Worm (Caenorhabditis elegans) whole organism, L3 larva: ENCODE data around the gene ztf-14.
A peak's percentile ranks its signal among the peaks of the same experiment; 100 is the strongest.

Experiments
- R02D3.7 ChIP-seq: fragments of 150-350 bp; optimal IDR thresholded peaks from 2 replicates; lab custom pipeline; 2014; ENCODE audit warnings: missing biosample characterization, missing genetic modification characterization
- aly-2 ChIP-seq: fragments of 150-350 bp; optimal IDR thresholded peaks from 2 replicates; lab custom pipeline; 2014; ENCODE audit warnings: missing biosample characterization, missing genetic modification characterization
- ama-1 ChIP-seq: fragments of 150-350 bp; optimal IDR thresholded peaks from 2 replicates; lab custom pipeline; 2018
- ceh-16 ChIP-seq: sonication (generic microtip); optimal IDR thresholded peaks from 2 replicates; lab custom pipeline; 2017; ENCODE audit warnings: missing biosample characterization, missing genetic modification characterization
- ceh-28 ChIP-seq: fragments of 150-350 bp; optimal IDR thresholded peaks from 2 replicates; lab custom pipeline; 2014; ENCODE audit warnings: missing biosample characterization, missing genetic modification reagents, missing genetic modification characterization
- ceh-82 ChIP-seq: fragments of 150-350 bp; optimal IDR thresholded peaks from 2 replicates; lab custom pipeline; 2014; ENCODE audit warnings: missing biosample characterization, missing genetic modification characterization
- ceh-9 ChIP-seq: sonication (generic microtip); optimal IDR thresholded peaks from 2 replicates; lab custom pipeline; 2018; ENCODE audit warnings: missing biosample characterization, missing genetic modification characterization
- daf-12 ChIP-seq: fragments of 150-350 bp; optimal IDR thresholded peaks from 2 replicates; lab custom pipeline; 2014; ENCODE audit warnings: missing biosample characterization, missing genetic modification reagents, missing genetic modification characterization
- egl-27 ChIP-seq: sonication (generic microtip); optimal IDR thresholded peaks from 4 replicates; lab custom pipeline; 2017; ENCODE audit warnings: missing biosample characterization, missing genetic modification reagents, missing genetic modification characterization
- egl-5 ChIP-seq: fragments of 150-350 bp; optimal IDR thresholded peaks from 2 replicates; lab custom pipeline; 2017; ENCODE audit warnings: missing biosample characterization, missing genetic modification reagents, missing genetic modification characterization, inconsistent platforms
- elt-1 ChIP-seq: fragments of 150-350 bp; optimal IDR thresholded peaks from 2 replicates; lab custom pipeline; 2014; ENCODE audit warnings: missing biosample characterization, missing genetic modification characterization
- elt-2 ChIP-seq: sonication (generic microtip); optimal IDR thresholded peaks from 2 replicates; lab custom pipeline; 2016; ENCODE audit warnings: missing genetic modification reagents, mild to moderate bottlenecking, missing genetic modification characterization, missing compliant biosample characterization
- elt-3 ChIP-seq, 3 experiments: fragments of 150-350 bp in 1 of 3; sonication (generic microtip) in 2 of 3; optimal IDR thresholded peaks; 2 replicates in 2 of 3; 4 replicates in 1 of 3; lab custom pipeline; 2014 to 2017; ENCODE audit warnings: missing biosample characterization in 3 of 3, missing genetic modification characterization in 3 of 3
- eor-1 ChIP-seq, 2 experiments: fragments of 150-350 bp; optimal IDR thresholded peaks; 2 replicates each; lab custom pipeline; 2014 to 2018; ENCODE audit warnings: missing biosample characterization in 2 of 2, missing genetic modification characterization in 2 of 2
- fkh-10 ChIP-seq: sonication (generic microtip); optimal IDR thresholded peaks from 2 replicates; lab custom pipeline; 2017; ENCODE audit warnings: missing biosample characterization, missing genetic modification reagents, missing genetic modification characterization
- fkh-2 ChIP-seq: fragments of 150-350 bp; optimal IDR thresholded peaks from 2 replicates; lab custom pipeline; 2014; ENCODE audit warnings: missing biosample characterization, missing genetic modification reagents, missing genetic modification characterization
- fos-1 ChIP-seq: fragments of 150-350 bp; optimal IDR thresholded peaks from 2 replicates; lab custom pipeline; 2014; ENCODE audit warnings: missing biosample characterization, missing genetic modification characterization
- hmg-11 ChIP-seq: sonication (generic microtip); optimal IDR thresholded peaks from 2 replicates; lab custom pipeline; 2016; ENCODE audit warnings: missing genetic modification characterization, missing compliant biosample characterization
- jun-1 ChIP-seq: fragments of 150-350 bp; optimal IDR thresholded peaks from 2 replicates; lab custom pipeline; 2014; ENCODE audit warnings: missing biosample characterization, missing genetic modification reagents, missing genetic modification characterization
- lin-15B ChIP-seq: fragments of 150-350 bp; optimal IDR thresholded peaks from 2 replicates; lab custom pipeline; 2014; ENCODE audit warnings: missing biosample characterization, missing genetic modification characterization
- lin-39 ChIP-seq: fragments of 150-350 bp; optimal IDR thresholded peaks from 2 replicates; lab custom pipeline; 2018; ENCODE audit warnings: missing biosample characterization, missing genetic modification reagents, missing genetic modification characterization
- lsy-12 ChIP-seq: sonication (generic microtip); optimal IDR thresholded peaks from 2 replicates; lab custom pipeline; 2016; ENCODE audit warnings: mild to moderate bottlenecking, missing genetic modification characterization, missing compliant biosample characterization
- mdl-1 ChIP-seq: fragments of 150-350 bp; optimal IDR thresholded peaks from 2 replicates; lab custom pipeline; 2014; ENCODE audit warnings: missing biosample characterization, missing genetic modification characterization
- mml-1 ChIP-seq: fragments of 150-350 bp; sonication (generic microtip); optimal IDR thresholded peaks from 3 replicates; lab custom pipeline; 2014; ENCODE audit warnings: missing biosample characterization, missing genetic modification characterization
- nfya-1 ChIP-seq: sonication (generic microtip); optimal IDR thresholded peaks from 2 replicates; lab custom pipeline; 2017; ENCODE audit warnings: missing genetic modification characterization, mild to moderate bottlenecking, missing compliant biosample characterization, antibody characterized with exemption, moderate library complexity; ENCODE audit not compliant: insufficient read depth
- nhr-11 ChIP-seq: fragments of 150-350 bp; optimal IDR thresholded peaks from 2 replicates; lab custom pipeline; 2014; ENCODE audit warnings: missing biosample characterization, missing genetic modification characterization
- nhr-12 ChIP-seq: fragments of 150-350 bp; optimal IDR thresholded peaks from 2 replicates; lab custom pipeline; 2014; ENCODE audit warnings: missing biosample characterization, missing genetic modification characterization
- nhr-23 ChIP-seq: fragments of 150-350 bp; optimal IDR thresholded peaks from 2 replicates; lab custom pipeline; 2014; ENCODE audit warnings: missing biosample characterization, missing genetic modification reagents, missing genetic modification characterization
- nhr-237 ChIP-seq: fragments of 150-350 bp; optimal IDR thresholded peaks from 2 replicates; lab custom pipeline; 2014; ENCODE audit warnings: missing biosample characterization, missing genetic modification characterization
- nhr-25 ChIP-seq: sonication (generic microtip); optimal IDR thresholded peaks from 2 replicates; lab custom pipeline; 2017; ENCODE audit warnings: missing biosample characterization, missing genetic modification characterization
- nhr-28 ChIP-seq: fragments of 150-350 bp; optimal IDR thresholded peaks from 2 replicates; lab custom pipeline; 2014; ENCODE audit warnings: missing biosample characterization, missing genetic modification characterization
- nhr-43 ChIP-seq: sonication (generic microtip); optimal IDR thresholded peaks from 2 replicates; lab custom pipeline; 2016; ENCODE audit warnings: mild to moderate bottlenecking, missing genetic modification characterization, missing compliant biosample characterization; ENCODE audit not compliant: poor library complexity, severe bottlenecking
- nhr-67 ChIP-seq: fragments of 150-350 bp; optimal IDR thresholded peaks from 2 replicates; lab custom pipeline; 2014; ENCODE audit warnings: missing biosample characterization, missing genetic modification characterization
- nhr-76 ChIP-seq: fragments of 150-350 bp; sonication (generic microtip); optimal IDR thresholded peaks from 5 replicates; lab custom pipeline; 2014; ENCODE audit warnings: missing biosample characterization, missing genetic modification characterization
- nhr-77 ChIP-seq: fragments of 150-350 bp; optimal IDR thresholded peaks from 2 replicates; lab custom pipeline; 2014; ENCODE audit warnings: missing biosample characterization, missing genetic modification characterization
- pha-4 ChIP-seq: fragments of 150-350 bp; optimal IDR thresholded peaks from 2 replicates; lab custom pipeline; 2014; ENCODE audit warnings: missing biosample characterization, missing genetic modification reagents, missing genetic modification characterization
- pqm-1 ChIP-seq: fragments of 150-350 bp; optimal IDR thresholded peaks from 2 replicates; lab custom pipeline; 2017; ENCODE audit warnings: missing biosample characterization, missing genetic modification characterization, inconsistent platforms
- sea-2 ChIP-seq: fragments of 150-350 bp; sonication (generic microtip); optimal IDR thresholded peaks from 4 replicates; lab custom pipeline; 2014; ENCODE audit warnings: missing biosample characterization, missing genetic modification reagents, missing genetic modification characterization
- skn-1 ChIP-seq: fragments of 150-350 bp; optimal IDR thresholded peaks from 2 replicates; lab custom pipeline; 2014; ENCODE audit warnings: missing biosample characterization, missing genetic modification characterization
- snpc-4 ChIP-seq: fragments of 150-350 bp; optimal IDR thresholded peaks from 2 replicates; lab custom pipeline; 2014; ENCODE audit warnings: missing biosample characterization, missing genetic modification characterization
- tbx-2 ChIP-seq: sonication (generic microtip); optimal IDR thresholded peaks from 2 replicates; lab custom pipeline; 2016; ENCODE audit warnings: mild to moderate bottlenecking, missing genetic modification characterization, missing compliant biosample characterization
- unc-39 ChIP-seq: sonication (generic microtip); optimal IDR thresholded peaks from 4 replicates; lab custom pipeline; 2017; ENCODE audit warnings: missing biosample characterization, missing genetic modification characterization
- unc-62 ChIP-seq: fragments of 150-350 bp; sonication (generic microtip); optimal IDR thresholded peaks from 4 replicates; lab custom pipeline; 2014; ENCODE audit warnings: missing biosample characterization, missing genetic modification reagents, missing genetic modification characterization
- zag-1 ChIP-seq: fragments of 150-350 bp; optimal IDR thresholded peaks from 2 replicates; lab custom pipeline; 2014; ENCODE audit warnings: missing biosample characterization, missing genetic modification characterization
- ztf-11 ChIP-seq: fragments of 150-350 bp; optimal IDR thresholded peaks from 2 replicates; lab custom pipeline; 2014; ENCODE audit warnings: missing biosample characterization, missing genetic modification characterization
- ztf-4 ChIP-seq: fragments of 150-350 bp; optimal IDR thresholded peaks from 2 replicates; lab custom pipeline; 2014; ENCODE audit warnings: missing biosample characterization, missing genetic modification characterization

Gene ztf-14

ce11 chrX:14470687-14471086 is 25.2 kb upstream of the ztf-14 start, which contains the start of gene M163.10:
TSS of gene M163.10 (plus strand) at chrX:14470987.
- TF ChIP-seq zag-1 (tag; lab: Kevin White, UChicago) (no peak), pqm-1 (tag; lab: Kevin White, UChicago) (no peak), fkh-10 (GFP tag; lab: Kevin White, UChicago) (no peak), elt-3 (tag; optimal IDR thresholded peaks at IDR 0.05; lab: Kevin White, UChicago) (no peak)
- TF ChIP-seq, all 47 proteins: peak for 0

- TF ChIP-seq elt-3 (tag; optimal IDR thresholded peaks at IDR 0.05; lab: Kevin White, UChicago), result no peak
- no peak for TF ChIP-seq nhr-237
- no peak for TF ChIP-seq hmg-11 (tag; lab: Kevin White, UChicago)
- no peak for TF ChIP-seq pha-4
- no peak for TF ChIP-seq skn-1 (tag; lab: Kevin White, UChicago)
- TF ChIP-seq daf-12, result no peak
- no peak for TF ChIP-seq eor-1 (tag; optimal IDR thresholded peaks at IDR 0.05; lab: Kevin White, UChicago)
- TF ChIP-seq lin-39 (tag; lab: Kevin White, UChicago), result no peak
- no peak for TF ChIP-seq nhr-11
- no peak for TF ChIP-seq lsy-12 (tag; lab: Kevin White, UChicago)
- TF ChIP-seq fkh-2, result no peak
- TF ChIP-seq nhr-67 (tag; lab: Kevin White, UChicago), result no peak
- no peak for TF ChIP-seq lin-15B (tag; lab: Kevin White, UChicago)
- no peak for TF ChIP-seq zag-1 (tag; lab: Kevin White, UChicago)
- no peak for TF ChIP-seq nhr-77 (tag; lab: Kevin White, UChicago)
- no peak for TF ChIP-seq elt-2 (tag; lab: Kevin White, UChicago)
- TF ChIP-seq mml-1, result no peak
- TF ChIP-seq aly-2, result no peak
Measured at ce11 chrX:14473740-14474139, 22.1 kb upstream of the ztf-14 start, which contains the start of gene M163.5. TSS of gene M163.5 (plus strand) at chrX:14474040.

ce11 chrX:14476625-14477257 is 19.1 kb upstream of the ztf-14 start:
- TF ChIP-seq ceh-28 (tag; lab: Kevin White, UChicago), result peak; percentile 0
- no peak for TF ChIP-seq lin-15B (tag; lab: Kevin White, UChicago)
- no peak for TF ChIP-seq fos-1
- TF ChIP-seq fkh-10 (GFP tag; lab: Kevin White, UChicago), result no peak
- no peak for TF ChIP-seq unc-62 (GFP tag; lab: Kevin White, UChicago)
- TF ChIP-seq lsy-12 (tag; lab: Kevin White, UChicago), result peak; percentile 14
- peak; percentile 38 for TF ChIP-seq elt-2 (tag; lab: Kevin White, UChicago)
- no peak for TF ChIP-seq egl-5
- TF ChIP-seq tbx-2 (tag; lab: Kevin White, UChicago), result peak; percentile 68
- TF ChIP-seq ceh-9 (tag; lab: Kevin White, UChicago), result no peak
- no peak for TF ChIP-seq daf-12
- TF ChIP-seq fkh-2, result no peak
- TF ChIP-seq mdl-1 (tag; lab: Kevin White, UChicago), result no peak
- no peak for TF ChIP-seq nhr-67 (tag; lab: Kevin White, UChicago)
- no peak for TF ChIP-seq nhr-76
- no peak for TF ChIP-seq ztf-4 (tag; lab: Kevin White, UChicago)
- no peak for TF ChIP-seq nhr-77 (tag; lab: Kevin White, UChicago)
- TF ChIP-seq nfya-1 (tag; lab: Kevin White, UChicago), result no peak
- TF ChIP-seq nhr-11, result no peak
- no peak for TF ChIP-seq zag-1 (tag; lab: Kevin White, UChicago)
- no peak for TF ChIP-seq R02D3.7 (tag; lab: Kevin White, UChicago)
- TF ChIP-seq eor-1 (tag; optimal IDR thresholded peaks at IDR 0.05; lab: Kevin White, UChicago), result no peak
- no peak for TF ChIP-seq mml-1
- no peak for TF ChIP-seq elt-1 (tag; lab: Kevin White, UChicago)
- TF ChIP-seq nhr-237, result no peak
- TF ChIP-seq nhr-23 (tag; lab: Kevin White, UChicago), result peak; percentile 69
- no peak for TF ChIP-seq hmg-11 (tag; lab: Kevin White, UChicago)
- TF ChIP-seq pha-4, result no peak
- peak; percentile 98 for TF ChIP-seq snpc-4 (tag; lab: Kevin White, UChicago)
- peak; percentile 68 for TF ChIP-seq jun-1
- no peak for TF ChIP-seq ztf-11 (tag; lab: Kevin White, UChicago)
- no peak for TF ChIP-seq unc-39 (tag; lab: Kevin White, UChicago)
- peak; percentile 22 for TF ChIP-seq nhr-25 (tag; lab: Kevin White, UChicago)
- no peak for TF ChIP-seq egl-27
- TF ChIP-seq lin-39 (tag; lab: Kevin White, UChicago), result no peak
- no peak for TF ChIP-seq ceh-82 (tag; lab: Kevin White, UChicago)
- TF ChIP-seq nhr-43 (tag; lab: Kevin White, UChicago), result peak; percentile 82
- peak in 1 of 3 experiments; percentile 22 for TF ChIP-seq elt-3 (tag; optimal IDR thresholded peaks at IDR 0.05; lab: Kevin White, UChicago)
- no peak for TF ChIP-seq pqm-1 (tag; lab: Kevin White, UChicago)
- TF ChIP-seq nhr-12, result no peak
- peak; percentile 73 for TF ChIP-seq skn-1 (tag; lab: Kevin White, UChicago)
- TF ChIP-seq ama-1 (lab: Kevin White, UChicago), result no peak
- no peak for TF ChIP-seq nhr-28 (tag; lab: Kevin White, UChicago)
- TF ChIP-seq ceh-16 (tag; lab: Kevin White, UChicago), result no peak
- no peak for TF ChIP-seq aly-2
- TF ChIP-seq sea-2 (GFP tag; lab: Kevin White, UChicago), result no peak
